Worm (Caenorhabditis elegans): Measurements from ENCODE around the gene Y46G5A.23.

ce11 chrII:12830347-12830746 is 1.6 kb upstream of the Y46G5A.23 start, which contains the start of gene bcmo-1:
- TF ChIP-seq lin-35 (GFP tag; optimal IDR thresholded peaks at IDR 0.05), result no peak
- TF ChIP-seq unc-130 (tag; optimal IDR thresholded peaks at IDR 0.05), result no peak
- no peak for TF ChIP-seq elt-3 (tag; optimal IDR thresholded peaks at IDR 0.05)
- TF ChIP-seq tbx-2 (tag; optimal IDR thresholded peaks at IDR 0.05), result no peak
- no peak for TF ChIP-seq F16B12.6 (tag; optimal IDR thresholded peaks at IDR 0.05)
- no peak for TF ChIP-seq mdl-1 (tag; optimal IDR thresholded peaks at IDR 0.05)
- no peak for TF ChIP-seq mep-1 (tag; optimal IDR thresholded peaks at IDR 0.05)
- TF ChIP-seq dpl-1 (GFP tag; optimal IDR thresholded peaks at IDR 0.05), result no peak
- no peak for TF ChIP-seq nhr-237 (tag; optimal IDR thresholded peaks at IDR 0.05)
- TF ChIP-seq swsn-7 (tag; optimal IDR thresholded peaks at IDR 0.05), result no peak
- TF ChIP-seq ces-1 (GFP tag; optimal IDR thresholded peaks at IDR 0.05), result no peak
- no peak for TF ChIP-seq unc-86 (tag; optimal IDR thresholded peaks at IDR 0.05)

Data from whole organism, L1 larva.